Worm (Caenorhabditis elegans): Measurements from ENCODE around the gene nhx-5.
A peak's percentile ranks its signal among the peaks of the same experiment; 100 is the strongest.

Gene nhx-5

ce11 chrX:10576410-10576809 is 343 bp upstream of the nhx-5 start:
- TF ChIP-seq C04F5.9 (tag; optimal IDR thresholded peaks at IDR 0.05) (no peak), irx-1 (tag; optimal IDR thresholded peaks at IDR 0.05) (peak; percentile 52), ceh-8 (GFP tag; optimal IDR thresholded peaks at IDR 0.05) (no peak), mep-1 (tag; optimal IDR thresholded peaks at IDR 0.05) (peak; percentile 46), fkh-4 (tag; optimal IDR thresholded peaks at IDR 0.05; ENCODE audit: borderline replicate concordance) (no peak), mab-9 (GFP tag; IDR thresholded peaks at IDR 0.05) (no peak), jun-1 (tag; optimal IDR thresholded peaks at IDR 0.05) (peak; percentile 79), nhr-77 (tag; optimal IDR thresholded peaks at IDR 0.05) (peak; percentile 6), C16A3.4 (tag; optimal IDR thresholded peaks at IDR 0.05) (peak; percentile 74), blmp-1 (tag; optimal IDR thresholded peaks at IDR 0.05) (peak; percentile 63), xbp-1 (tag; optimal IDR thresholded peaks at IDR 0.05) (peak; percentile 60), ets-5 (GFP tag; IDR thresholded peaks at IDR 0.05) (no peak), pag-3 (tag; optimal IDR thresholded peaks at IDR 0.05; ENCODE audit: borderline replicate concordance, insufficient read depth) (peak; percentile 16), isw-1 (GFP tag; IDR thresholded peaks at IDR 0.05) (peak; percentile 21; the same call in 1 of the 2 replicates), aha-1 (tag; optimal IDR thresholded peaks at IDR 0.05) (no peak), egl-27 (tag; optimal IDR thresholded peaks at IDR 0.05) (no peak), nhr-237 (tag; optimal IDR thresholded peaks at IDR 0.05) (peak; percentile 70), snu-23 (GFP tag; optimal IDR thresholded peaks at IDR 0.05) (peak; percentile 69), unc-130 (tag; optimal IDR thresholded peaks at IDR 0.05) (no peak), hlh-4 (tag; optimal IDR thresholded peaks at IDR 0.05) (no peak), mef-2 (tag; optimal IDR thresholded peaks at IDR 0.05) (no peak), nhr-71 (tag; optimal IDR thresholded peaks at IDR 0.05) (peak; percentile 73), pqm-1 (tag; optimal IDR thresholded peaks at IDR 0.05) (no peak), mdl-1 (tag; optimal IDR thresholded peaks at IDR 0.05) (peak in 1 of 2 experiments; percentile 12), ama-1 (optimal IDR thresholded peaks at IDR 0.05) (no peak), ceh-63 (GFP tag; optimal IDR thresholded peaks at IDR 0.05) (no peak), lin-39 (tag; optimal IDR thresholded peaks at IDR 0.05) (no peak), nhr-20 (tag; optimal IDR thresholded peaks at IDR 0.05) (peak; percentile 49), sptf-1 (tag; optimal IDR thresholded peaks at IDR 0.05) (no peak), nhr-11 (tag; optimal IDR thresholded peaks at IDR 0.05) (no peak), sup-37 (GFP tag; optimal IDR thresholded peaks at IDR 0.05) (no peak), efl-3 (GFP tag; optimal IDR thresholded peaks at IDR 0.05) (no peak), aly-2 (tag; optimal IDR thresholded peaks at IDR 0.05) (no peak), Y116A8C.19 (tag; optimal IDR thresholded peaks at IDR 0.05; ENCODE audit: borderline replicate concordance) (no peak), unc-98 (GFP tag; IDR thresholded peaks at IDR 0.05) (no peak), fkh-10 (GFP tag; optimal IDR thresholded peaks at IDR 0.05) (no peak), nhr-90 (tag; optimal IDR thresholded peaks at IDR 0.05; ENCODE audit: poor library complexity) (peak; percentile 36), zag-1 (tag; optimal IDR thresholded peaks at IDR 0.05) (no peak), lin-15B (tag; optimal IDR thresholded peaks at IDR 0.05) (peak; percentile 41), unc-30 (tag; optimal IDR thresholded peaks at IDR 0.05) (no peak), pax-3 (tag; optimal IDR thresholded peaks at IDR 0.05) (no peak), F16B12.6 (tag; optimal IDR thresholded peaks at IDR 0.05) (no peak), ztf-11 (tag; optimal IDR thresholded peaks at IDR 0.05) (no peak), unc-86 (tag; optimal IDR thresholded peaks at IDR 0.05) (no peak), nhr-84 (tag; optimal IDR thresholded peaks at IDR 0.05) (no peak), unc-62 (GFP tag; optimal IDR thresholded peaks at IDR 0.05) (no peak), nhr-76 (tag; optimal IDR thresholded peaks at IDR 0.05) (no peak), skn-1 (tag; optimal IDR thresholded peaks at IDR 0.05) (peak; percentile 80), lin-14 (GFP tag; optimal IDR thresholded peaks at IDR 0.05) (peak; percentile 85), lin-13 (GFP tag; optimal IDR thresholded peaks at IDR 0.05) (peak; percentile 58), egl-13 (tag; optimal IDR thresholded peaks at IDR 0.05) (no peak), nhr-47 (tag; optimal IDR thresholded peaks at IDR 0.05) (peak; percentile 59), nhr-28 (tag; optimal IDR thresholded peaks at IDR 0.05) (no peak), vab-15 (tag; optimal IDR thresholded peaks at IDR 0.05) (peak; percentile 52), swsn-7 (tag; optimal IDR thresholded peaks at IDR 0.05) (peak; percentile 48)
